In the genomic region with DNA sequence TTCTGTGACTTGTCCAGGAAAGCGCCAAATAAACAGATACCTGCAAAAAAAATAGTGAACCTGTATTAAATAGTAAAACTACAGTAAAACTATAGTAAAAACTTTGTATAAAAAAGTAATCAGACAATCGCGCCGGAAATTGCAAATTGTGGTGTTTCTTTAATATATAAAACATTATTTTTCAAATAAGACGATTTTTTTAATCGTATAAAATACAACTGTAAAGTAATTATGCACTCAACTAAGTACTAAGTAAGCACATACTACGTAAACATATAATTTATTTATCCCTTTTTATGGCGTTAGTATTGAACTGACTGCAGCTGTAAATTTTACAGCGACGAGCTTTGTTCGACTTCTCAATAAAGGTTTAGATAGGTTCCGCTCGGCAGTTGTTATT, we compare ENCODE assay signal across 5 fruit fly cellular contexts.
A peak's percentile ranks its signal among the peaks of the same experiment; 100 is the strongest.
TF ChIP-seq lines count a peak whose summit lies in the region.

A gene (plus strand): TSS at position 391 of the 400 bp plus-strand sequence.

- no peak for TF ChIP-seq CTCF in whole organism, embryonic (GFP tag; optimal IDR thresholded peaks at IDR 0.05; lab: Kevin White, UChicago)

TF ChIP-seq in whole organism, adult, 20 proteins besides CTCF, POLR2A, EP300 and RAD21 (continues in another document):
- TF ChIP-seq tj (GFP tag; optimal IDR thresholded peaks at IDR 0.05; lab: Kevin White, UChicago) (no peak), CG33017 (tag; optimal IDR thresholded peaks at IDR 0.05; lab: Kevin White, UChicago) (peak; percentile 47), pad (GFP tag; optimal IDR thresholded peaks at IDR 0.05; lab: Kevin White, UChicago) (no peak), CG7045 (GFP tag; optimal IDR thresholded peaks at IDR 0.05; lab: Kevin White, UChicago) (peak; percentile 49), Clk (GFP tag; optimal IDR thresholded peaks at IDR 0.05; lab: Kevin White, UChicago) (no peak), cic (GFP tag; optimal IDR thresholded peaks at IDR 0.05; lab: Kevin White, UChicago) (no peak), ovo (GFP tag; optimal IDR thresholded peaks at IDR 0.05; lab: Kevin White, UChicago) (no peak), Mnt (GFP tag; optimal IDR thresholded peaks at IDR 0.05; lab: Kevin White, UChicago) (no peak), CG11617 (GFP tag; optimal IDR thresholded peaks at IDR 0.05; lab: Kevin White, UChicago) (peak; percentile 80), CG7101 (tag; optimal IDR thresholded peaks at IDR 0.05; lab: Kevin White, UChicago) (peak; percentile 44), bab1 (GFP tag; optimal IDR thresholded peaks at IDR 0.05; lab: Kevin White, UChicago) (no peak), CG12768 (GFP tag; optimal IDR thresholded peaks at IDR 0.05; lab: Kevin White, UChicago) (peak; percentile 42), Crg-1 (GFP tag; optimal IDR thresholded peaks at IDR 0.05; lab: Kevin White, UChicago) (no peak), kay (GFP tag; lab: Kevin White, UChicago; ENCODE audit: borderline replicate concordance) (peak; percentile 19), CG5204 (GFP tag; optimal IDR thresholded peaks at IDR 0.05; lab: Kevin White, UChicago) (peak; percentile 39), toe (GFP tag; optimal IDR thresholded peaks at IDR 0.05; lab: Kevin White, UChicago) (peak; percentile 20), CG14711 (tag; optimal IDR thresholded peaks at IDR 0.05; lab: Kevin White, UChicago) (peak; percentile 39)

TF ChIP-seq in whole organism, embryonic, 481 proteins besides CTCF, POLR2A, EP300 and RAD21:
- TF ChIP-seq fd64A (GFP tag; optimal IDR thresholded peaks at IDR 0.05; lab: Kevin White, UChicago) (no peak), CG18011 (GFP tag; optimal IDR thresholded peaks at IDR 0.05; lab: Kevin White, UChicago) (peak; percentile 5), tio (GFP tag; optimal IDR thresholded peaks at IDR 0.05; lab: Kevin White, UChicago) (peak; percentile 11), CG2120 (GFP tag; optimal IDR thresholded peaks at IDR 0.05; lab: Kevin White, UChicago) (peak; percentile 19), sens (GFP tag; lab: Kevin White, UChicago) (peak; percentile 63), CG11504 (tag; optimal IDR thresholded peaks at IDR 0.05; lab: Kevin White, UChicago) (peak; percentile 21), emc (GFP tag; optimal IDR thresholded peaks at IDR 0.05; lab: Kevin White, UChicago) (no peak), Med (GFP tag; lab: Kevin White, UChicago) (peak; percentile 9), CG6654 (GFP tag; optimal IDR thresholded peaks at IDR 0.05; lab: Kevin White, UChicago) (no peak), CG12299 (tag; optimal IDR thresholded peaks at IDR 0.05; lab: Kevin White, UChicago) (no peak), pfk (GFP tag; optimal IDR thresholded peaks at IDR 0.05; lab: Kevin White, UChicago) (no peak), CG4820 (GFP tag; optimal IDR thresholded peaks at IDR 0.05; lab: Kevin White, UChicago) (no peak), disco-r (GFP tag; optimal IDR thresholded peaks at IDR 0.05; lab: Kevin White, UChicago) (no peak)

TF ChIP-seq in whole organism, prepupa, 60 proteins besides CTCF, POLR2A, EP300 and RAD21 (continues in another document):
- TF ChIP-seq CG31627 (GFP tag; optimal IDR thresholded peaks at IDR 0.05; lab: Kevin White, UChicago) = peak; percentile 35
- TF ChIP-seq Eip75B (GFP tag; optimal IDR thresholded peaks at IDR 0.05; lab: Kevin White, UChicago) = peak; percentile 1
- no peak for TF ChIP-seq Ets21C (GFP tag; optimal IDR thresholded peaks at IDR 0.05; lab: Kevin White, UChicago)
- TF ChIP-seq dac (GFP tag; optimal IDR thresholded peaks at IDR 0.05; lab: Kevin White, UChicago) = no peak
- TF ChIP-seq Hr39 (GFP tag; optimal IDR thresholded peaks at IDR 0.05; lab: Kevin White, UChicago) = peak; percentile 43
- TF ChIP-seq Sox14 (GFP tag; optimal IDR thresholded peaks at IDR 0.05; lab: Kevin White, UChicago) = peak; percentile 20
- no peak for TF ChIP-seq CG6163 (GFP tag; IDR thresholded peaks at IDR 0.05; lab: Robert Waterston, UW)
- 0 out of 3 replicates have a peak, but pooled peaks have one; percentile 19 for TF ChIP-seq CG8119 (GFP tag; IDR thresholded peaks at IDR 0.05; lab: Robert Waterston, UW)
- TF ChIP-seq lz (GFP tag; optimal IDR thresholded peaks at IDR 0.05; lab: Kevin White, UChicago) = peak; percentile 9
- peak; percentile 2 for TF ChIP-seq CG32006 (GFP tag; optimal IDR thresholded peaks at IDR 0.05; lab: Kevin White, UChicago)
- TF ChIP-seq esn (GFP tag; optimal IDR thresholded peaks at IDR 0.05; lab: Kevin White, UChicago) = peak; percentile 47
- no peak for TF ChIP-seq acj6 (GFP tag; optimal IDR thresholded peaks at IDR 0.05; lab: Kevin White, UChicago)
- TF ChIP-seq svp (GFP tag; lab: Kevin White, UChicago) = peak; percentile 71
- TF ChIP-seq Smox (GFP tag; optimal IDR thresholded peaks at IDR 0.05; lab: Kevin White, UChicago) = peak; percentile 49
- peak; percentile 15 for TF ChIP-seq cyc (GFP tag; optimal IDR thresholded peaks at IDR 0.05; lab: Kevin White, UChicago)
- TF ChIP-seq OdsH (GFP tag; optimal IDR thresholded peaks at IDR 0.05; lab: Kevin White, UChicago) = peak; percentile 16
- peak; percentile 7 for TF ChIP-seq topi (GFP tag; optimal IDR thresholded peaks at IDR 0.05; lab: Kevin White, UChicago)
- TF ChIP-seq fd85E (GFP tag; optimal IDR thresholded peaks at IDR 0.05; lab: Kevin White, UChicago) = no peak
- TF ChIP-seq Met (GFP tag; optimal IDR thresholded peaks at IDR 0.05; lab: Kevin White, UChicago) = no peak
- TF ChIP-seq CG8632 (GFP tag; optimal IDR thresholded peaks at IDR 0.05; lab: Kevin White, UChicago) = peak; percentile 10

TF ChIP-seq in whole organism, pupa, 21 proteins besides CTCF, POLR2A, EP300 and RAD21:
- peak; percentile 15 for TF ChIP-seq Snoo (tag; optimal IDR thresholded peaks at IDR 0.05; lab: Kevin White, UChicago)
- no peak for TF ChIP-seq gl (tag; optimal IDR thresholded peaks at IDR 0.05; lab: Kevin White, UChicago)

TF ChIP-seq in whole organism, wandering third instar larva, 38 proteins besides CTCF, POLR2A, EP300 and RAD21:
- peak; percentile 30 for TF ChIP-seq dmrt93B (GFP tag; optimal IDR thresholded peaks at IDR 0.05; lab: Kevin White, UChicago)
- TF ChIP-seq Abd-B (GFP tag; optimal IDR thresholded peaks at IDR 0.05; lab: Kevin White, UChicago) = no peak
- no peak for TF ChIP-seq Hr83 (GFP tag; optimal IDR thresholded peaks at IDR 0.05; lab: Kevin White, UChicago; ENCODE audit: poor library complexity, severe bottlenecking)
- TF ChIP-seq h (GFP tag; optimal IDR thresholded peaks at IDR 0.05; lab: Kevin White, UChicago) = peak; percentile 57
- peak; percentile 50 for TF ChIP-seq OdsH (GFP tag; optimal IDR thresholded peaks at IDR 0.05; lab: Kevin White, UChicago)
- TF ChIP-seq foxo (GFP tag; optimal IDR thresholded peaks at IDR 0.05; lab: Kevin White, UChicago) = peak in 1 of 2 experiments; percentile 36
- peak; percentile 33 for TF ChIP-seq ey (GFP tag; optimal IDR thresholded peaks at IDR 0.05; lab: Kevin White, UChicago)
- TF ChIP-seq fru (GFP tag; optimal IDR thresholded peaks at IDR 0.05; lab: Kevin White, UChicago) = peak; percentile 60
- TF ChIP-seq Dif (GFP tag; optimal IDR thresholded peaks at IDR 0.05; lab: Kevin White, UChicago; ENCODE audit: partially characterized antibody) = no peak
- peak; percentile 51 for TF ChIP-seq HLH106 (tag; optimal IDR thresholded peaks at IDR 0.05; lab: Kevin White, UChicago)
- TF ChIP-seq psq (GFP tag; optimal IDR thresholded peaks at IDR 0.05; lab: Kevin White, UChicago) = peak; percentile 32
- no peak for TF ChIP-seq sv (GFP tag; optimal IDR thresholded peaks at IDR 0.05; lab: Kevin White, UChicago)
- peak; percentile 43 for TF ChIP-seq rgr (GFP tag; optimal IDR thresholded peaks at IDR 0.05; lab: Kevin White, UChicago)
- TF ChIP-seq Sp1 (GFP tag; optimal IDR thresholded peaks at IDR 0.05; lab: Kevin White, UChicago) = peak; percentile 57
- TF ChIP-seq lola (GFP tag; optimal IDR thresholded peaks at IDR 0.05; lab: Kevin White, UChicago) = no peak
